Worm (Caenorhabditis elegans): Measurements from ENCODE around the gene mix-1.

mix-1 gene

DNA sequence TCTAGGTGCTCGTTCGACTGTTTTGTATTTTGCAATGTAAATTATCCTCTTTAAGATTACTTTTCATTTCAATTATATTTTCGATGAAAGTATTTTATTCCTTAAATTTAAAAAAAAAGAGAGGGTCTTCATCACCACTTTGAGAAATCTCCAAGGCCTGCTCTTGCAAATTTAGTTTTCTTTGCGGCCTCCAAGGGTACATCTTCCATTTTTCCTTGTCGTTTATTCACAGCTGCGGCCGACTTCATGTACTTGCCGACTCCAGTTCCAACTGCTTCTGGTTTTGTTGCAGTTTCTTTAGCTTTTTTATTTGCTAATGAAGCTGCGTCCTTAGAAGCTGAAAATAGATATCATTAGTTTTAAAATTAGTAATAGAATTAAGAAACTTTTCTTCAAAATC, 46.7 kb downstream of the mix-1 start:
- TF ChIP-seq ztf-11 (tag; optimal IDR thresholded peaks at IDR 0.05) (no peak), snu-23 (GFP tag; optimal IDR thresholded peaks at IDR 0.05) (no peak), ets-5 (GFP tag; IDR thresholded peaks at IDR 0.05) (no peak), elt-3 (tag; optimal IDR thresholded peaks at IDR 0.05) (no peak), swsn-7 (tag; optimal IDR thresholded peaks at IDR 0.05) (no peak), C34B4.2 (tag; optimal IDR thresholded peaks at IDR 0.05) (no peak), F16B12.6 (tag; optimal IDR thresholded peaks at IDR 0.05) (no peak)

DNA sequence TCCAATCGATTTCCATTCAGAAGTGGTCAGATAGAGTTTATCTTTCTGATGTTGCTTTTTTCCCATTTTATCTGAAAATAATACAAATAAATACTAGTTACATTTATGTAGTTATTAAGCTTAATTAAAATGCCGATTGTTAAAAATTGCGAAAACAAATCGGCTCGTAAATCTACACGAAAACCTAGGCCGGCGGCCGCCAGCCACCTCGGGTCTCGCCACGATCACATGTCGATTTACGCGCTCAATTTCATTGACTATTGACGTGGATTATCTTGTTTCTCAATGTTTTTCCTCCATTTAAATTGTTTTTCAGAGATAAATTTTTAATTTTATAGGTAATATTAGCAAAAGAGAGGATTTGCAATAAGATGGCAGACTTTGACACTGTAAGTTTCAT, 48.5 kb downstream of the mix-1 start, which contains the start of the genes cyn-4 and copz-1:
Gene cyn-4, minus strand, starts transcription at position 71 of the 400 bp plus-strand sequence.
Gene copz-1, plus strand, starts transcription at position 339 of the 400 bp plus-strand sequence.
- TF ChIP-seq nhr-11 (tag; optimal IDR thresholded peaks at IDR 0.05) = peak; percentile 9
- TF ChIP-seq zip-4 (GFP tag; optimal IDR thresholded peaks at IDR 0.05) = peak; percentile 53
- TF ChIP-seq nhr-19 (GFP tag; conservative IDR thresholded peaks at IDR 0.05) = peak; percentile 78
- no peak for TF ChIP-seq ztf-4 (tag; optimal IDR thresholded peaks at IDR 0.05)
- TF ChIP-seq unc-86 (tag; optimal IDR thresholded peaks at IDR 0.05) = peak; percentile 77
- peak; percentile 83 for TF ChIP-seq fkh-4 (tag; optimal IDR thresholded peaks at IDR 0.05; ENCODE audit: borderline replicate concordance)
- peak; percentile 70 to 80 (median 80) for TF ChIP-seq ceh-82 (tag; optimal IDR thresholded peaks at IDR 0.05)
- peak; percentile 60 for TF ChIP-seq nhr-77 (tag; optimal IDR thresholded peaks at IDR 0.05)
- peak; percentile 98 for TF ChIP-seq rnt-1 (tag; optimal IDR thresholded peaks at IDR 0.05)
- peak; percentile 45 for TF ChIP-seq elt-2 (tag; optimal IDR thresholded peaks at IDR 0.05)
- peak; percentile 85 to 87 for TF ChIP-seq efl-1 (optimal IDR thresholded peaks at IDR 0.05)
- TF ChIP-seq efl-1 (GFP tag; optimal IDR thresholded peaks at IDR 0.05 in 1 of 2) = peak; percentile 80 to 97
- TF ChIP-seq sptf-1 (tag; optimal IDR thresholded peaks at IDR 0.05) = no peak
- peak; percentile 85 for TF ChIP-seq swsn-7 (tag; optimal IDR thresholded peaks at IDR 0.05)
- peak; percentile 54; the same call in 1 of the 2 replicates for TF ChIP-seq mab-9 (GFP tag; IDR thresholded peaks at IDR 0.05)
- TF ChIP-seq nhr-71 (tag; optimal IDR thresholded peaks at IDR 0.05) = peak; percentile 92
- TF ChIP-seq nhr-85 (tag) = peak; percentile 91
- peak; percentile 59 for TF ChIP-seq F16B12.6 (tag; optimal IDR thresholded peaks at IDR 0.05)
- TF ChIP-seq sox-4 (tag; optimal IDR thresholded peaks at IDR 0.05) = peak; percentile 54
- TF ChIP-seq aha-1 (tag; optimal IDR thresholded peaks at IDR 0.05) = no peak
- peak; percentile 81 for TF ChIP-seq lin-15B (tag; optimal IDR thresholded peaks at IDR 0.05)
- peak; percentile 80 for TF ChIP-seq C16A3.4 (tag; optimal IDR thresholded peaks at IDR 0.05)
- peak; percentile 86 for TF ChIP-seq irx-1 (tag; optimal IDR thresholded peaks at IDR 0.05)
- TF ChIP-seq ets-5 (GFP tag; IDR thresholded peaks at IDR 0.05) = no peak
- TF ChIP-seq isw-1 (GFP tag; IDR thresholded peaks at IDR 0.05) = peak; percentile 87
- TF ChIP-seq pax-3 (tag; optimal IDR thresholded peaks at IDR 0.05) = peak; percentile 71
- TF ChIP-seq efl-3 (GFP tag; optimal IDR thresholded peaks at IDR 0.05) = no peak
- TF ChIP-seq pqm-1 (tag; optimal IDR thresholded peaks at IDR 0.05) = no peak
- peak; percentile 85 for TF ChIP-seq fkh-8 (tag; optimal IDR thresholded peaks at IDR 0.05)
- TF ChIP-seq blmp-1 (tag; optimal IDR thresholded peaks at IDR 0.05) = peak; percentile 52
- no peak for TF ChIP-seq ceh-88 (GFP tag; IDR thresholded peaks at IDR 0.05)
- peak; percentile 90 for TF ChIP-seq xbp-1 (tag; optimal IDR thresholded peaks at IDR 0.05)
- peak in 1 of 2 experiments; percentile 76 for TF ChIP-seq mdl-1 (tag; optimal IDR thresholded peaks at IDR 0.05)
- peak in 2 of 6 experiments; percentile 39 to 80 for TF ChIP-seq elt-3 (tag; optimal IDR thresholded peaks at IDR 0.05)
- no peak for TF ChIP-seq nhr-84 (tag; optimal IDR thresholded peaks at IDR 0.05)
- TF ChIP-seq unc-30 (tag; optimal IDR thresholded peaks at IDR 0.05) = no peak
- TF ChIP-seq snpc-4 (tag; optimal IDR thresholded peaks at IDR 0.05) = peak; percentile 42
- TF ChIP-seq lin-35 (GFP tag; optimal IDR thresholded peaks at IDR 0.05) = peak; percentile 80 to 85
- peak; percentile 79 for TF ChIP-seq mep-1 (tag; optimal IDR thresholded peaks at IDR 0.05)
- no peak for TF ChIP-seq nhr-76 (tag; optimal IDR thresholded peaks at IDR 0.05)
- TF ChIP-seq egl-13 (tag; optimal IDR thresholded peaks at IDR 0.05) = peak; percentile 78
- TF ChIP-seq snu-23 (GFP tag; optimal IDR thresholded peaks at IDR 0.05) = peak; percentile 91
- TF ChIP-seq Y116A8C.19 (tag; optimal IDR thresholded peaks at IDR 0.05; ENCODE audit: borderline replicate concordance) = no peak
- no peak for TF ChIP-seq ceh-63 (GFP tag; optimal IDR thresholded peaks at IDR 0.05)
- TF ChIP-seq ceh-8 (GFP tag; optimal IDR thresholded peaks at IDR 0.05) = peak; percentile 6
- TF ChIP-seq lin-13 (GFP tag; optimal IDR thresholded peaks at IDR 0.05) = peak; percentile 68
- TF ChIP-seq fkh-10 (GFP tag; optimal IDR thresholded peaks at IDR 0.05) = no peak
- no peak for TF ChIP-seq nhr-28 (tag; optimal IDR thresholded peaks at IDR 0.05)
- peak; percentile 89 for TF ChIP-seq unc-130 (tag; optimal IDR thresholded peaks at IDR 0.05)
- TF ChIP-seq fos-1 (tag; optimal IDR thresholded peaks at IDR 0.05) = peak; percentile 34
